Worm (Caenorhabditis elegans) whole organism, L3 larva: ENCODE measurements around the gene C04F6.9.

Source experiments
- ZK546.5 ChIP-seq: sonication (generic microtip); optimal IDR thresholded peaks from 2 replicates; lab custom pipeline; 2017; ENCODE audit warnings: missing biosample characterization, missing genetic modification characterization
- aly-2 ChIP-seq: fragments of 150-350 bp; optimal IDR thresholded peaks from 2 replicates; lab custom pipeline; 2014; ENCODE audit warnings: missing biosample characterization, missing genetic modification characterization
- ama-1 ChIP-seq: fragments of 150-350 bp; optimal IDR thresholded peaks from 2 replicates; lab custom pipeline; 2018
- ceh-28 ChIP-seq: fragments of 150-350 bp; optimal IDR thresholded peaks from 2 replicates; lab custom pipeline; 2014; ENCODE audit warnings: missing biosample characterization, missing genetic modification reagents, missing genetic modification characterization
- ceh-9 ChIP-seq: sonication (generic microtip); optimal IDR thresholded peaks from 2 replicates; lab custom pipeline; 2018; ENCODE audit warnings: missing biosample characterization, missing genetic modification characterization
- daf-12 ChIP-seq: fragments of 150-350 bp; optimal IDR thresholded peaks from 2 replicates; lab custom pipeline; 2014; ENCODE audit warnings: missing biosample characterization, missing genetic modification reagents, missing genetic modification characterization
- egl-5 ChIP-seq: fragments of 150-350 bp; optimal IDR thresholded peaks from 2 replicates; lab custom pipeline; 2017; ENCODE audit warnings: missing biosample characterization, missing genetic modification reagents, missing genetic modification characterization, inconsistent platforms
- elt-1 ChIP-seq: fragments of 150-350 bp; optimal IDR thresholded peaks from 2 replicates; lab custom pipeline; 2014; ENCODE audit warnings: missing biosample characterization, missing genetic modification characterization
- elt-2 ChIP-seq: sonication (generic microtip); optimal IDR thresholded peaks from 2 replicates; lab custom pipeline; 2016; ENCODE audit warnings: missing genetic modification reagents, mild to moderate bottlenecking, missing genetic modification characterization, missing compliant biosample characterization
- elt-3 ChIP-seq, 3 experiments: fragments of 150-350 bp in 1 of 3; sonication (generic microtip) in 2 of 3; optimal IDR thresholded peaks; 2 replicates in 2 of 3; 4 replicates in 1 of 3; lab custom pipeline; 2014 to 2017; ENCODE audit warnings: missing biosample characterization in 3 of 3, missing genetic modification characterization in 3 of 3
- eor-1 ChIP-seq, 2 experiments: fragments of 150-350 bp; optimal IDR thresholded peaks; 2 replicates each; lab custom pipeline; 2014 to 2018; ENCODE audit warnings: missing biosample characterization in 2 of 2, missing genetic modification characterization in 2 of 2
- fkh-10 ChIP-seq: sonication (generic microtip); optimal IDR thresholded peaks from 2 replicates; lab custom pipeline; 2017; ENCODE audit warnings: missing biosample characterization, missing genetic modification reagents, missing genetic modification characterization
- jun-1 ChIP-seq: fragments of 150-350 bp; optimal IDR thresholded peaks from 2 replicates; lab custom pipeline; 2014; ENCODE audit warnings: missing biosample characterization, missing genetic modification reagents, missing genetic modification characterization
- lin-39 ChIP-seq: fragments of 150-350 bp; optimal IDR thresholded peaks from 2 replicates; lab custom pipeline; 2018; ENCODE audit warnings: missing biosample characterization, missing genetic modification reagents, missing genetic modification characterization
- lsy-12 ChIP-seq: sonication (generic microtip); optimal IDR thresholded peaks from 2 replicates; lab custom pipeline; 2016; ENCODE audit warnings: mild to moderate bottlenecking, missing genetic modification characterization, missing compliant biosample characterization
- mdl-1 ChIP-seq: fragments of 150-350 bp; optimal IDR thresholded peaks from 2 replicates; lab custom pipeline; 2014; ENCODE audit warnings: missing biosample characterization, missing genetic modification characterization
- nfya-1 ChIP-seq: sonication (generic microtip); optimal IDR thresholded peaks from 2 replicates; lab custom pipeline; 2017; ENCODE audit warnings: missing genetic modification characterization, mild to moderate bottlenecking, missing compliant biosample characterization, antibody characterized with exemption, moderate library complexity; ENCODE audit not compliant: insufficient read depth
- nhr-11 ChIP-seq: fragments of 150-350 bp; optimal IDR thresholded peaks from 2 replicates; lab custom pipeline; 2014; ENCODE audit warnings: missing biosample characterization, missing genetic modification characterization
- nhr-12 ChIP-seq: fragments of 150-350 bp; optimal IDR thresholded peaks from 2 replicates; lab custom pipeline; 2014; ENCODE audit warnings: missing biosample characterization, missing genetic modification characterization
- nhr-23 ChIP-seq: fragments of 150-350 bp; optimal IDR thresholded peaks from 2 replicates; lab custom pipeline; 2014; ENCODE audit warnings: missing biosample characterization, missing genetic modification reagents, missing genetic modification characterization
- nhr-237 ChIP-seq: fragments of 150-350 bp; optimal IDR thresholded peaks from 2 replicates; lab custom pipeline; 2014; ENCODE audit warnings: missing biosample characterization, missing genetic modification characterization
- nhr-25 ChIP-seq: sonication (generic microtip); optimal IDR thresholded peaks from 2 replicates; lab custom pipeline; 2017; ENCODE audit warnings: missing biosample characterization, missing genetic modification characterization
- nhr-28 ChIP-seq: fragments of 150-350 bp; optimal IDR thresholded peaks from 2 replicates; lab custom pipeline; 2014; ENCODE audit warnings: missing biosample characterization, missing genetic modification characterization
- nhr-67 ChIP-seq: fragments of 150-350 bp; optimal IDR thresholded peaks from 2 replicates; lab custom pipeline; 2014; ENCODE audit warnings: missing biosample characterization, missing genetic modification characterization
- nhr-77 ChIP-seq: fragments of 150-350 bp; optimal IDR thresholded peaks from 2 replicates; lab custom pipeline; 2014; ENCODE audit warnings: missing biosample characterization, missing genetic modification characterization
- pha-4 ChIP-seq: fragments of 150-350 bp; optimal IDR thresholded peaks from 2 replicates; lab custom pipeline; 2014; ENCODE audit warnings: missing biosample characterization, missing genetic modification reagents, missing genetic modification characterization
- pqm-1 ChIP-seq: fragments of 150-350 bp; optimal IDR thresholded peaks from 2 replicates; lab custom pipeline; 2017; ENCODE audit warnings: missing biosample characterization, missing genetic modification characterization, inconsistent platforms
- sea-2 ChIP-seq: fragments of 150-350 bp; sonication (generic microtip); optimal IDR thresholded peaks from 4 replicates; lab custom pipeline; 2014; ENCODE audit warnings: missing biosample characterization, missing genetic modification reagents, missing genetic modification characterization
- snpc-4 ChIP-seq: fragments of 150-350 bp; optimal IDR thresholded peaks from 2 replicates; lab custom pipeline; 2014; ENCODE audit warnings: missing biosample characterization, missing genetic modification characterization
- tbx-2 ChIP-seq: sonication (generic microtip); optimal IDR thresholded peaks from 2 replicates; lab custom pipeline; 2016; ENCODE audit warnings: mild to moderate bottlenecking, missing genetic modification characterization, missing compliant biosample characterization
- unc-39 ChIP-seq: sonication (generic microtip); optimal IDR thresholded peaks from 4 replicates; lab custom pipeline; 2017; ENCODE audit warnings: missing biosample characterization, missing genetic modification characterization
- ztf-4 ChIP-seq: fragments of 150-350 bp; optimal IDR thresholded peaks from 2 replicates; lab custom pipeline; 2014; ENCODE audit warnings: missing biosample characterization, missing genetic modification characterization

Gene C04F6.9

DNA sequence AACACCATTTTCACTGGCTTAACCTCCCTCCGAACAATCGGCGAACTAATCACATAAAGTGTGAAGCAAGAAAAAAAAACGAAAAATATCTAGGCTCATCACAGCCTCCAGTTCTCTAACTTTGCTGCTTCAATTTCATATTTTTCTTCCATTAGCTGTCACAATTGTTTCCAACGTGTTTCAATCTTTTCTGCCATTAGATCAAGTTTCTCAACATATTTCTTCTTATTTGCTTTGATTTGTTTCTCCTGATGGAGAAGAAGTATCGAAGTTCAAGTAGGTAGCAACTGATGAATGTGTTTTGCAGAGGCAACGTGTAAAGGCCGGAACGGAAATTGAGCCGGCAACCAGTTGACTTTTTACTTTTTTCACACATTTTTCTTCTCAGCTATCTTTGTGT, 21.6 kb upstream of the C04F6.9 start, which contains the start of gene ZK563.7:
TSS of gene ZK563.7 (plus strand) at position 301 of the 400 bp plus-strand sequence.
- no peak for TF ChIP-seq nhr-67 (tag; lab: Kevin White, UChicago)
- TF ChIP-seq tbx-2 (tag; lab: Kevin White, UChicago): no peak
- no peak for TF ChIP-seq nhr-12 (tag; lab: Kevin White, UChicago)

- TF ChIP-seq jun-1 (no peak), snpc-4 (tag; lab: Kevin White, UChicago) (no peak), lin-39 (tag; lab: Kevin White, UChicago) (no peak), unc-39 (tag; lab: Kevin White, UChicago) (no peak)
- TF ChIP-seq, all 47 proteins: peak for 0
These were observed 16.4 kb upstream of the C04F6.9 start, which contains the start of gene acp-1 for ce11 chrX:3385362-3385761. Gene acp-1 (minus strand): TSS chrX:3385462.

- TF ChIP-seq pha-4 (tag; lab: Kevin White, UChicago): no peak
- TF ChIP-seq eor-1 (tag; optimal IDR thresholded peaks at IDR 0.05; lab: Kevin White, UChicago): no peak
- no peak for TF ChIP-seq lsy-12
- TF ChIP-seq ceh-9 (tag; lab: Kevin White, UChicago): no peak
- no peak for TF ChIP-seq nhr-12 (tag; lab: Kevin White, UChicago)
- TF ChIP-seq nhr-11 (tag; lab: Kevin White, UChicago): no peak
- no peak for TF ChIP-seq elt-3 (tag; optimal IDR thresholded peaks at IDR 0.05; lab: Kevin White, UChicago)
- no peak for TF ChIP-seq daf-12 (tag; lab: Kevin White, UChicago)
- no peak for TF ChIP-seq elt-1
- TF ChIP-seq fkh-10: no peak
- no peak for TF ChIP-seq nhr-28 (tag; lab: Kevin White, UChicago)
- TF ChIP-seq mdl-1 (tag; lab: Kevin White, UChicago): no peak
- TF ChIP-seq ceh-28: no peak
- no peak for TF ChIP-seq pqm-1
These were observed 8.2 kb upstream of the C04F6.9 start, which contains the start of gene slcf-2 for ce11 chrX:3393562-3393961. Gene slcf-2 (plus strand): TSS chrX:3393862.

- TF ChIP-seq daf-12 (tag; lab: Kevin White, UChicago): no peak
- TF ChIP-seq elt-1: peak; percentile 75
These were observed 5.1 kb upstream of the C04F6.9 start for ce11 chrX:3396735-3397134.

- TF ChIP-seq mdl-1 (tag; lab: Kevin White, UChicago) (no peak), aly-2 (no peak)
- TF ChIP-seq, all 47 proteins: peak for 0
These were observed 1.9 kb upstream of the C04F6.9 start, which contains the start of gene cht-1 for ce11 chrX:3399917-3400316. Gene cht-1 (minus strand): TSS chrX:3400017.

DNA sequence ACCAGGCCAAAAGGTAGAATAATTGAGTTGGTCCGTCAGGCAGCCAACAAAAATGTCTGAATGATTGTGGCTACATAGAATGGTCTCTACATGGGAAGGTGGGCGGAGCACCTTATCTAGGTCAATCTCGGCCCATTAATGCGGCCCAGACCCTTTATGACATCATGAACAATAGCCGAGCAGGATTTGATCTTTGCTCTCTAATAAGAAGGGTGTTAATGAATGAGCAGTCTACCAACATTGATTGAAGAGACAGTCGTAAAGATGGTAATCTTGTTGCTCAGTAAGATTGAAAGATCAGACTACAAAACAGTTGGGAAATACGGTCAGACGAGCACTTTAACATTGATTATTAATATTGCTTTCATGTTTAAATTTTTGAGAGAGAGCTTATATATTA, 1.4 kb upstream of the C04F6.9 start:
- TF ChIP-seq unc-39 (tag; lab: Kevin White, UChicago): no peak
- no peak for TF ChIP-seq lin-39 (tag; lab: Kevin White, UChicago)
- TF ChIP-seq ama-1: no peak
- TF ChIP-seq nhr-25: no peak

DNA sequence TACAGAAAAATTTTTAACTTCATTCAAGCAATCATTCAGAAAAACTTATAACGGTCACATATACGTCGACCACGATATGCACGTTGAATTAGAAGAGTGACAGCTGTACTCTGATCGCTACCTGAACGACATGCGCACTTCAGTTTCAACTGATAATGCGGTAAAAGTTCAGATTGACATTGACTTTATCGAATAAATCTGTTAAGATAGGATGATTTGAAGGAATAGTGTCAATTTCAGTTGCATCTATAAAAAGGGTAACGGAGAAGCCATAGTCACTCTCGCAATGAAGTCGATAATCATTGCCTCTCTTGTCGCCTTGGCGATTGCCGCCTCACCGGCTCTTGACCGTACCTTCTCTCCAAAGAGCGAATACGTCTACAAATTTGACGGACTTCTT, 1.4 kb downstream of the C04F6.9 start, which contains the start of gene vit-5:
TSS of gene vit-5 (plus strand) at position 277 of the 400 bp plus-strand sequence.
- TF ChIP-seq ZK546.5 (tag; lab: Kevin White, UChicago) (no peak), nfya-1 (tag; lab: Kevin White, UChicago) (no peak), nhr-28 (tag; lab: Kevin White, UChicago) (no peak), egl-5 (no peak), elt-1 (no peak), pha-4 (tag; lab: Kevin White, UChicago) (no peak), fkh-10 (no peak), ztf-4 (tag; lab: Kevin White, UChicago) (no peak), nhr-23 (tag; lab: Kevin White, UChicago) (no peak), lsy-12 (no peak), elt-2 (tag; lab: Kevin White, UChicago) (no peak), nhr-77 (no peak), nhr-237 (tag; lab: Kevin White, UChicago) (no peak), sea-2 (GFP tag; lab: Kevin White, UChicago) (no peak), eor-1 (tag; optimal IDR thresholded peaks at IDR 0.05; lab: Kevin White, UChicago) (no peak)
